Worm (Caenorhabditis elegans): ENCODE measurements around the gene T21H3.5.

Gene T21H3.5

ce11 chrV:1141433-1141832, 22.7 kb downstream of the T21H3.5 start, which contains the start of gene cutl-22:
cutl-22 (plus strand) TSS chrV:1141733.
- TF ChIP-seq mxl-3 (GFP tag; optimal IDR thresholded peaks at IDR 0.05) (no peak), ama-1 (optimal IDR thresholded peaks at IDR 0.05) (no peak), rbr-2 (tag; optimal IDR thresholded peaks at IDR 0.05) (no peak), zip-2 (tag; optimal IDR thresholded peaks at IDR 0.05) (no peak), F49E8.2 (tag; optimal IDR thresholded peaks at IDR 0.05; ENCODE audit: borderline replicate concordance) (no peak), daf-19 (GFP tag; conservative IDR thresholded peaks at IDR 0.05) (no peak)

- TF ChIP-seq R02D3.7 (tag; optimal IDR thresholded peaks at IDR 0.05), result no peak
- no peak for TF ChIP-seq fos-1 (tag; optimal IDR thresholded peaks at IDR 0.05)
- no peak for TF ChIP-seq gei-8 (GFP tag; optimal IDR thresholded peaks at IDR 0.05)
- no peak for TF ChIP-seq skn-1 (tag; optimal IDR thresholded peaks at IDR 0.05)
- TF ChIP-seq nhr-25 (tag; optimal IDR thresholded peaks at IDR 0.05; ENCODE audit: borderline replicate concordance, insufficient read depth), result no peak
- TF ChIP-seq tra-1 (GFP tag; IDR thresholded peaks at IDR 0.05), result no peak
- no peak for TF ChIP-seq mxl-2 (GFP tag; conservative IDR thresholded peaks at IDR 0.05)
- no peak for TF ChIP-seq lim-7 (GFP tag; IDR thresholded peaks at IDR 0.05)
- TF ChIP-seq nhr-237 (tag; optimal IDR thresholded peaks at IDR 0.05), result no peak
- TF ChIP-seq ceh-20 (GFP tag; IDR thresholded peaks at IDR 0.05), result no peak
- TF ChIP-seq spr-1 (tag; optimal IDR thresholded peaks at IDR 0.05), result no peak
- no peak for TF ChIP-seq ceh-44 (GFP tag; IDR thresholded peaks at IDR 0.05)
- TF ChIP-seq pha-4 (GFP tag; IDR thresholded peaks at IDR 0.05), result no peak
- no peak for TF ChIP-seq pha-4 (tag; optimal IDR thresholded peaks at IDR 0.05)
- no peak for TF ChIP-seq rbr-2 (tag; optimal IDR thresholded peaks at IDR 0.05)
- TF ChIP-seq lin-38 (GFP tag; IDR thresholded peaks at IDR 0.05), result no peak
- TF ChIP-seq ctbp-1 (GFP tag; IDR thresholded peaks at IDR 0.05), result no peak
- TF ChIP-seq pqm-1 (tag; optimal IDR thresholded peaks at IDR 0.05), result no peak
- TF ChIP-seq hmg-1.1 (GFP tag; IDR thresholded peaks at IDR 0.05), result no peak
- TF ChIP-seq lin-1 (GFP tag; IDR thresholded peaks at IDR 0.05), result no peak
Observed at ce11 chrV:1140806-1141205, 23.3 kb downstream of the T21H3.5 start.

- peak; percentile 3 for TF ChIP-seq ztf-7 (tag; optimal IDR thresholded peaks at IDR 0.05)
- TF ChIP-seq jun-1 (tag; optimal IDR thresholded peaks at IDR 0.05), result no peak
Observed at ce11 chrV:1134302-1134701, 29.8 kb downstream of the T21H3.5 start, which contains the start of gene cpr-8. cpr-8 (plus strand) TSS chrV:1134602.

ce11 chrV:1133840-1134239, 30.3 kb downstream of the T21H3.5 start, which contains the start of gene cpr-5:
cpr-5 (minus strand) TSS chrV:1134036.
- no peak for TF ChIP-seq dmd-9 (GFP tag; IDR thresholded peaks at IDR 0.05)
- peak; percentile 9; the same call in 1 of the 2 replicates for TF ChIP-seq set-16 (GFP tag; IDR thresholded peaks at IDR 0.05)
- no peak for TF ChIP-seq mxl-2 (GFP tag; conservative IDR thresholded peaks at IDR 0.05)
- peak; percentile 67 for TF ChIP-seq dmd-6 (GFP tag; IDR thresholded peaks at IDR 0.05)
- peak; percentile 13 for TF ChIP-seq hlh-11 (tag; optimal IDR thresholded peaks at IDR 0.05)
- TF ChIP-seq daf-16 (GFP tag; optimal IDR thresholded peaks at IDR 0.05), result no peak
- peak; percentile 33 for TF ChIP-seq daf-16 (tag; optimal IDR thresholded peaks at IDR 0.05)
- TF ChIP-seq dve-1 (tag; optimal IDR thresholded peaks at IDR 0.05; ENCODE audit: insufficient read depth), result peak; percentile 49

- TF ChIP-seq nhr-28 (tag; optimal IDR thresholded peaks at IDR 0.05), result peak; percentile 60
- TF ChIP-seq dve-1 (tag; optimal IDR thresholded peaks at IDR 0.05; ENCODE audit: insufficient read depth), result peak; percentile 11
- TF ChIP-seq daf-16 (GFP tag; optimal IDR thresholded peaks at IDR 0.05), result no peak
- peak; percentile 43 for TF ChIP-seq daf-16 (tag; optimal IDR thresholded peaks at IDR 0.05)
- no peak for TF ChIP-seq aly-2 (tag; optimal IDR thresholded peaks at IDR 0.05)
Observed at ce11 chrV:1133223-1133622, 30.9 kb downstream of the T21H3.5 start.
